Worm (Caenorhabditis elegans) whole organism, mixed stage, embryonic: ENCODE data around the gene C32H11.3.

Experiments used
- M03D4.4 ChIP-seq: sonication (generic microtip); optimal IDR thresholded peaks from 2 replicates; lab custom pipeline; 2017; ENCODE audit warnings: mild to moderate bottlenecking, missing genetic modification characterization, missing compliant biosample characterization
- bed-3 ChIP-seq: fragments of 200-800 bp; sonication (Bioruptor generic); optimal IDR thresholded peaks from 3 replicates; lab custom pipeline; 2018; ENCODE audit warnings: mild to moderate bottlenecking, missing genetic modification characterization, moderate library complexity, missing compliant biosample characterization
- blmp-1 ChIP-seq: fragments of 150-350 bp; optimal IDR thresholded peaks from 2 replicates; lab custom pipeline; 2014; ENCODE audit warnings: missing biosample characterization, missing genetic modification characterization
- ceh-39 ChIP-seq: fragments of 150-350 bp; optimal IDR thresholded peaks from 2 replicates; lab custom pipeline; 2014; ENCODE audit warnings: missing biosample characterization, missing genetic modification characterization
- ceh-43 ChIP-seq: fragments of 200-800 bp; sonication (Bioruptor generic); optimal IDR thresholded peaks from 2 replicates; lab custom pipeline; 2018; ENCODE audit warnings: mild to moderate bottlenecking, missing genetic modification characterization, moderate library complexity, missing compliant biosample characterization
- ceh-83 ChIP-seq: fragments of 200-800 bp; sonication (Bioruptor generic); optimal IDR thresholded peaks from 2 replicates; lab custom pipeline; 2018; ENCODE audit warnings: mild to moderate bottlenecking, missing genetic modification characterization, missing compliant biosample characterization
- ces-1 ChIP-seq: fragments of 150-350 bp; optimal IDR thresholded peaks from 2 replicates; lab custom pipeline; 2014; ENCODE audit warnings: missing biosample characterization, missing genetic modification reagents, missing genetic modification characterization
- drap-1 ChIP-seq: fragments of 200-800 bp; sonication (Bioruptor generic); optimal IDR thresholded peaks from 3 replicates; lab custom pipeline; 2018; ENCODE audit warnings: mild to moderate bottlenecking, missing genetic modification characterization, missing compliant biosample characterization
- elt-1 ChIP-seq: sonication (generic microtip); optimal IDR thresholded peaks from 2 replicates; lab custom pipeline; 2017; ENCODE audit warnings: missing genetic modification characterization, mild to moderate bottlenecking, missing compliant biosample characterization, antibody characterized with exemption, moderate library complexity, borderline replicate concordance; ENCODE audit not compliant: insufficient read depth
- elt-3 ChIP-seq: fragments of 150-350 bp; optimal IDR thresholded peaks from 2 replicates; lab custom pipeline; 2014; ENCODE audit warnings: missing biosample characterization, missing genetic modification characterization
- flh-1 ChIP-seq: fragments of 200-800 bp; sonication (Bioruptor generic); optimal IDR thresholded peaks from 2 replicates; lab custom pipeline; 2018; ENCODE audit warnings: mild to moderate bottlenecking, missing genetic modification characterization, moderate library complexity, missing compliant biosample characterization
- ham-2 ChIP-seq: fragments of 200-800 bp; sonication (Bioruptor generic); optimal IDR thresholded peaks from 2 replicates; lab custom pipeline; 2018; ENCODE audit warnings: mild to moderate bottlenecking, missing genetic modification characterization, missing compliant biosample characterization
- hlh-1 ChIP-seq: fragments of 150-350 bp; optimal IDR thresholded peaks from 2 replicates; lab custom pipeline; 2014; ENCODE audit warnings: missing biosample characterization, missing genetic modification reagents, missing genetic modification characterization
- lin-13 ChIP-seq: fragments of 150-350 bp; optimal IDR thresholded peaks from 2 replicates; lab custom pipeline; 2014; ENCODE audit warnings: missing biosample characterization, missing genetic modification characterization
- lin-32 ChIP-seq: fragments of 200-800 bp; sonication (Bioruptor generic); optimal IDR thresholded peaks from 2 replicates; lab custom pipeline; 2018; ENCODE audit warnings: mild to moderate bottlenecking, missing genetic modification characterization, missing compliant biosample characterization
- lsy-2 ChIP-seq: fragments of 150-350 bp; optimal IDR thresholded peaks from 2 replicates; lab custom pipeline; 2014; ENCODE audit warnings: missing biosample characterization, missing genetic modification characterization
- mab-5 ChIP-seq: fragments of 150-350 bp; optimal IDR thresholded peaks from 2 replicates; lab custom pipeline; 2014; ENCODE audit warnings: missing biosample characterization, missing genetic modification characterization
- mep-1 ChIP-seq: fragments of 150-350 bp; optimal IDR thresholded peaks from 2 replicates; lab custom pipeline; 2017; ENCODE audit warnings: missing biosample characterization, missing genetic modification reagents, missing genetic modification characterization, inconsistent platforms
- mls-2 ChIP-seq: sonication (generic microtip); optimal IDR thresholded peaks from 2 replicates; lab custom pipeline; 2016; ENCODE audit warnings: mild to moderate bottlenecking, missing genetic modification characterization, moderate library complexity, missing compliant biosample characterization
- nhr-12 ChIP-seq: fragments of 150-350 bp; optimal IDR thresholded peaks from 2 replicates; lab custom pipeline; 2014; ENCODE audit warnings: missing biosample characterization, missing genetic modification characterization
- nhr-2 ChIP-seq: fragments of 150-350 bp; optimal IDR thresholded peaks from 2 replicates; lab custom pipeline; 2014; ENCODE audit warnings: missing biosample characterization, missing genetic modification characterization
- nhr-237 ChIP-seq: fragments of 150-350 bp; optimal IDR thresholded peaks from 2 replicates; lab custom pipeline; 2014; ENCODE audit warnings: missing biosample characterization, missing genetic modification characterization
- nhr-28 ChIP-seq: fragments of 150-350 bp; optimal IDR thresholded peaks from 2 replicates; lab custom pipeline; 2014; ENCODE audit warnings: missing biosample characterization, missing genetic modification characterization
- nhr-76 ChIP-seq: sonication (generic microtip); optimal IDR thresholded peaks from 2 replicates; lab custom pipeline; 2017; ENCODE audit warnings: missing biosample characterization, missing genetic modification characterization
- pha-4 ChIP-seq: fragments of 150-350 bp; optimal IDR thresholded peaks from 2 replicates; lab custom pipeline; 2018; ENCODE audit warnings: missing biosample characterization, missing genetic modification reagents, missing genetic modification characterization
- sem-2 ChIP-seq: fragments of 200-800 bp; sonication (Bioruptor generic); optimal IDR thresholded peaks from 2 replicates; lab custom pipeline; 2018; ENCODE audit warnings: mild to moderate bottlenecking, missing genetic modification characterization, missing compliant biosample characterization
- snpc-4 ChIP-seq: fragments of 150-350 bp; optimal IDR thresholded peaks from 2 replicates; lab custom pipeline; 2014; ENCODE audit warnings: missing biosample characterization, missing genetic modification characterization
- sptf-1 ChIP-seq: sonication (generic microtip); optimal IDR thresholded peaks from 2 replicates; lab custom pipeline; 2017; ENCODE audit warnings: mild to moderate bottlenecking, missing genetic modification characterization, moderate library complexity, missing compliant biosample characterization
- unc-120 ChIP-seq: sonication (generic microtip); optimal IDR thresholded peaks from 2 replicates; lab custom pipeline; 2017; ENCODE audit warnings: missing genetic modification characterization, missing compliant biosample characterization; ENCODE audit not compliant: poor library complexity, severe bottlenecking
- unc-39 ChIP-seq: fragments of 150-350 bp; optimal IDR thresholded peaks from 2 replicates; lab custom pipeline; 2014; ENCODE audit warnings: missing biosample characterization, missing genetic modification characterization
- unc-62 ChIP-seq: fragments of 150-350 bp; optimal IDR thresholded peaks from 2 replicates; lab custom pipeline; 2014; ENCODE audit warnings: missing biosample characterization, missing genetic modification reagents, missing genetic modification characterization
- zip-8 ChIP-seq: fragments of 150-350 bp; optimal IDR thresholded peaks from 2 replicates; lab custom pipeline; 2014; ENCODE audit warnings: missing biosample characterization, missing genetic modification characterization
- ztf-11 ChIP-seq: fragments of 150-350 bp; optimal IDR thresholded peaks from 2 replicates; lab custom pipeline; 2014; ENCODE audit warnings: missing biosample characterization, missing genetic modification characterization

Gene C32H11.3

ce11 chrIV:12918256-12918655 is at the start of gene C32H11.3:
Gene C32H11.3, plus strand, starts transcription at chrIV:12918556.
- TF ChIP-seq zip-8 (no peak), ces-1 (GFP tag; lab: Kevin White, UChicago) (no peak), unc-120 (no peak), mep-1 (tag; lab: Kevin White, UChicago) (no peak), lin-13 (tag; lab: Kevin White, UChicago) (no peak), blmp-1 (tag; lab: Kevin White, UChicago) (no peak), ham-2 (no peak), ztf-11 (tag; lab: Kevin White, UChicago) (no peak), ceh-39 (tag; lab: Kevin White, UChicago) (no peak), lsy-2 (tag; lab: Kevin White, UChicago) (no peak), ceh-83 (GFP tag; lab: Kevin White, UChicago) (no peak), hlh-1 (no peak), lin-32 (no peak), nhr-237 (no peak), pha-4 (tag; lab: Kevin White, UChicago) (no peak), nhr-76 (no peak), drap-1 (GFP tag; lab: Kevin White, UChicago) (no peak), elt-3 (no peak), unc-62 (GFP tag; lab: Kevin White, UChicago) (no peak)
- TF ChIP-seq, all 35 proteins: peak for 0

- TF ChIP-seq ceh-83 (GFP tag; lab: Kevin White, UChicago): no peak
- no peak for TF ChIP-seq bed-3
- no peak for TF ChIP-seq drap-1 (GFP tag; lab: Kevin White, UChicago)
- no peak for TF ChIP-seq zip-8
- no peak for TF ChIP-seq mls-2 (tag; lab: Kevin White, UChicago)
- no peak for TF ChIP-seq hlh-1
- no peak for TF ChIP-seq ces-1 (GFP tag; lab: Kevin White, UChicago)
- no peak for TF ChIP-seq blmp-1 (tag; lab: Kevin White, UChicago)
- no peak for TF ChIP-seq unc-39 (tag; lab: Kevin White, UChicago)
- TF ChIP-seq nhr-237: no peak
- no peak for TF ChIP-seq nhr-12 (tag; lab: Kevin White, UChicago)
- no peak for TF ChIP-seq elt-1
- TF ChIP-seq mep-1 (tag; lab: Kevin White, UChicago): no peak
- TF ChIP-seq mab-5 (tag; lab: Kevin White, UChicago): no peak
- TF ChIP-seq lsy-2 (tag; lab: Kevin White, UChicago): no peak
- no peak for TF ChIP-seq ham-2
- no peak for TF ChIP-seq M03D4.4 (tag; lab: Kevin White, UChicago)
- TF ChIP-seq, all 35 proteins: peak for 0
Measured at ce11 chrIV:12869383-12869782, 49.0 kb upstream of the C32H11.3 start.

- TF ChIP-seq hlh-1: no peak
- no peak for TF ChIP-seq mab-5 (tag; lab: Kevin White, UChicago)
- no peak for TF ChIP-seq flh-1 (GFP tag; lab: Kevin White, UChicago)
- TF ChIP-seq lin-32: no peak
- TF ChIP-seq unc-62 (GFP tag; lab: Kevin White, UChicago): no peak
- no peak for TF ChIP-seq sptf-1
- TF ChIP-seq nhr-12 (tag; lab: Kevin White, UChicago): no peak
- TF ChIP-seq elt-1: no peak
Measured at ce11 chrIV:12869812-12870211, 48.5 kb upstream of the C32H11.3 start.

- TF ChIP-seq zip-8 (peak; percentile 84), elt-3 (no peak), sem-2 (no peak), nhr-2 (no peak), snpc-4 (tag; lab: Kevin White, UChicago) (no peak), unc-62 (GFP tag; lab: Kevin White, UChicago) (no peak), unc-120 (no peak)
Measured at ce11 chrIV:12870315-12870714, 48.0 kb upstream of the C32H11.3 start.

ce11 chrIV:12871445-12871947 is 46.9 kb upstream of the C32H11.3 start, which contains the start of gene clec-187:
Gene clec-187, minus strand, starts transcription at chrIV:12871495.
- TF ChIP-seq sptf-1: no peak
- no peak for TF ChIP-seq ces-1 (GFP tag; lab: Kevin White, UChicago)
- TF ChIP-seq snpc-4 (tag; lab: Kevin White, UChicago): no peak
- no peak for TF ChIP-seq blmp-1 (tag; lab: Kevin White, UChicago)
- TF ChIP-seq nhr-28 (tag; lab: Kevin White, UChicago): no peak
- TF ChIP-seq unc-39 (tag; lab: Kevin White, UChicago): no peak
- TF ChIP-seq ztf-11 (tag; lab: Kevin White, UChicago): no peak
- TF ChIP-seq mep-1 (tag; lab: Kevin White, UChicago): no peak
- TF ChIP-seq hlh-1: no peak
- TF ChIP-seq ceh-43 (GFP tag; lab: Kevin White, UChicago): no peak
- TF ChIP-seq nhr-76: no peak
- no peak for TF ChIP-seq bed-3
- TF ChIP-seq sem-2: no peak
